Fruit fly (Drosophila melanogaster) whole organism, embryonic: ENCODE data around the gene clumsy.

ENCODE experiments used
- CG10209 ChIP-seq: fragments of 200-800 bp; sonication (Bioruptor generic); optimal IDR thresholded peaks from 3 replicates; lab custom pipeline; 2017; ENCODE audit warnings: missing biosample characterization, mild to moderate bottlenecking, missing genetic modification characterization, missing genetic modification reagents
- CG10321 ChIP-seq: fragments of 200-800 bp; sonication (Bioruptor generic); IDR thresholded peaks from 2 replicates; pipeline ENCODE4 v1.3.6; 2022; ENCODE audit warnings: missing biosample characterization, missing genetic modification characterization
- CG13287 ChIP-seq: fragments of 200-800 bp; sonication (Bioruptor generic); IDR thresholded peaks from 2 replicates; pipeline ENCODE4 v1.3.6; 2022; ENCODE audit warnings: missing biosample characterization, missing genetic modification characterization; ENCODE audit not compliant: partially characterized antibody
- CG14441 ChIP-seq: fragments of 200-800 bp; sonication (Bioruptor generic); IDR thresholded peaks from 2 replicates; pipeline ENCODE4 v1.3.6; 2022; ENCODE audit warnings: missing biosample characterization, missing genetic modification characterization
- CG1529 ChIP-seq: fragments of 200-800 bp; sonication (Bioruptor generic); optimal IDR thresholded peaks from 3 replicates; lab custom pipeline; 2018; ENCODE audit warnings: missing biosample characterization, missing genetic modification characterization
- CG16813 ChIP-seq: fragments of 200-800 bp; sonication (Bioruptor generic); IDR thresholded peaks from 3 replicates; pipeline ENCODE4 v1.3.6; 2022; ENCODE audit warnings: missing biosample characterization, missing genetic modification characterization; ENCODE audit not compliant: partially characterized antibody
- CG16863 ChIP-seq: fragments of 200-800 bp; sonication (Bioruptor generic); optimal IDR thresholded peaks from 3 replicates; lab custom pipeline; 2016; ENCODE audit warnings: missing biosample characterization, missing genetic modification characterization
- CG2199 ChIP-seq: fragments of 200-800 bp; sonication (Bioruptor generic); IDR thresholded peaks from 3 replicates; pipeline ENCODE4 v1.3.6; 2022; ENCODE audit warnings: missing biosample characterization, missing genetic modification characterization
- CG2889 ChIP-seq: fragments of 200-800 bp; sonication (Bioruptor generic); IDR thresholded peaks from 3 replicates; pipeline ENCODE4 v1.3.6; 2022; ENCODE audit warnings: missing biosample characterization, missing genetic modification characterization
- CG31224 ChIP-seq: fragments of 200-800 bp; sonication (Bioruptor generic); IDR thresholded peaks from 2 replicates; pipeline ENCODE4 v1.3.6; 2022; ENCODE audit warnings: missing biosample characterization, missing genetic modification characterization
- CG31365 ChIP-seq: fragments of 200-800 bp; sonication (Bioruptor generic); optimal IDR thresholded peaks from 2 replicates; lab custom pipeline; 2018; ENCODE audit warnings: missing biosample characterization, mild to moderate bottlenecking, missing genetic modification characterization
- CG33213 ChIP-seq: fragments of 200-800 bp; sonication (Bioruptor generic); optimal IDR thresholded peaks from 3 replicates; lab custom pipeline; 2016; ENCODE audit warnings: missing biosample characterization, missing genetic modification characterization
- CG42726 ChIP-seq: fragments of 200-800 bp; sonication (Bioruptor generic); IDR thresholded peaks from 2 replicates; pipeline ENCODE4 v1.3.6; 2022; ENCODE audit warnings: missing biosample characterization, missing genetic modification characterization; ENCODE audit not compliant: partially characterized antibody
- CG7372 ChIP-seq: fragments of 200-800 bp; sonication (Bioruptor generic); IDR thresholded peaks from 2 replicates; pipeline ENCODE4 v1.3.6; 2022; ENCODE audit warnings: missing biosample characterization, missing genetic modification characterization
- CG7928 ChIP-seq: fragments of 200-800 bp; sonication (Bioruptor generic); optimal IDR thresholded peaks from 2 replicates; lab custom pipeline; 2017; ENCODE audit warnings: missing biosample characterization, mild to moderate bottlenecking, missing genetic modification characterization
- Dip2 ChIP-seq: fragments of 200-800 bp; sonication (Bioruptor generic); IDR thresholded peaks from 2 replicates; pipeline ENCODE4 v1.3.6; 2022; ENCODE audit warnings: missing biosample characterization, missing genetic modification characterization
- Dref ChIP-seq: fragments of 200-800 bp; sonication (Bioruptor generic); IDR thresholded peaks from 2 replicates; pipeline ENCODE4 v1.3.6; 2022; ENCODE audit warnings: missing biosample characterization, missing genetic modification characterization
- Fer1 ChIP-seq: fragments of 200-800 bp; sonication (Bioruptor generic); optimal IDR thresholded peaks from 2 replicates; lab custom pipeline; 2017; ENCODE audit warnings: missing biosample characterization, mild to moderate bottlenecking, missing genetic modification characterization
- Fer2 ChIP-seq: fragments of 200-800 bp; sonication (Bioruptor generic); optimal IDR thresholded peaks from 2 replicates; lab custom pipeline; 2018; ENCODE audit warnings: missing biosample characterization, mild to moderate bottlenecking, missing genetic modification characterization, moderate library complexity
- H15 ChIP-seq: fragments of 200-800 bp; sonication (Bioruptor generic); IDR thresholded peaks from 3 replicates; pipeline ENCODE4 v1.3.6; 2022; ENCODE audit warnings: missing biosample characterization, missing genetic modification characterization
- HLHmδ ChIP-seq: fragments of 200-800 bp; sonication (Bioruptor generic); optimal IDR thresholded peaks from 2 replicates; lab custom pipeline; 2018; ENCODE audit warnings: missing biosample characterization, mild to moderate bottlenecking, missing genetic modification characterization, moderate library complexity
- MESR4 ChIP-seq: fragments of 200-800 bp; sonication (Bioruptor generic); optimal IDR thresholded peaks from 2 replicates; lab custom pipeline; 2018; ENCODE audit warnings: missing biosample characterization, mild to moderate bottlenecking, missing genetic modification characterization, moderate library complexity
- Mes4 ChIP-seq: fragments of 200-800 bp; sonication (Bioruptor generic); optimal IDR thresholded peaks from 2 replicates; lab custom pipeline; 2016; ENCODE audit warnings: missing biosample characterization, missing genetic modification characterization
- NC2β ChIP-seq: fragments of 200-800 bp; sonication (Bioruptor generic); optimal IDR thresholded peaks from 2 replicates; lab custom pipeline; 2016; ENCODE audit warnings: missing biosample characterization, missing genetic modification characterization
- Nf-YC ChIP-seq: fragments of 200-800 bp; optimal IDR thresholded peaks from 3 replicates; lab custom pipeline; 2019; ENCODE audit warnings: missing biosample characterization, mild to moderate bottlenecking, missing genetic modification characterization, moderate library complexity
- NfI ChIP-seq: fragments of 200-800 bp; sonication (Bioruptor generic); optimal IDR thresholded peaks from 3 replicates; lab custom pipeline; 2018; ENCODE audit warnings: missing biosample characterization, mild to moderate bottlenecking, missing genetic modification characterization, moderate library complexity
- Scr ChIP-seq: fragments of 200-800 bp; sonication (Bioruptor generic); IDR thresholded peaks from 2 replicates; pipeline ENCODE4 v1.3.6; 2022; ENCODE audit warnings: missing biosample characterization, missing genetic modification characterization; ENCODE audit not compliant: partially characterized antibody
- Sin3A ChIP-seq: fragments of >200 bp; optimal IDR thresholded peaks from 2 replicates; lab custom pipeline; 2018
- Trl ChIP-seq, 3 experiments: fragments of >200 bp in 2 of 3; fragments of 200-800 bp in 1 of 3; sonication (Bioruptor generic) in 1 of 3; optimal IDR thresholded peaks; 2 replicates in 1 of 3; 3 replicates in 2 of 3; lab custom pipeline; 2016 to 2017; ENCODE audit warnings: missing biosample characterization in 1 of 3, missing genetic modification characterization in 1 of 3
- ash1 ChIP-seq: fragments of 200-800 bp; sonication (Bioruptor generic); optimal IDR thresholded peaks from 2 replicates; lab custom pipeline; 2018; ENCODE audit warnings: missing biosample characterization, mild to moderate bottlenecking, missing genetic modification characterization
- croc ChIP-seq: fragments of 200-800 bp; sonication (Bioruptor generic); conservative IDR thresholded peaks from 3 replicates; pipeline ENCODE4 v1.3.6; 2022; ENCODE audit warnings: missing biosample characterization, missing genetic modification characterization
- dati ChIP-seq: fragments of 200-800 bp; sonication (Bioruptor generic); IDR thresholded peaks from 2 replicates; pipeline ENCODE4 v1.3.6; 2022; ENCODE audit warnings: missing biosample characterization, missing genetic modification characterization
- ewg ChIP-seq: fragments of 200-800 bp; sonication (Bioruptor generic); optimal IDR thresholded peaks from 3 replicates; lab custom pipeline; 2017; ENCODE audit warnings: mild to moderate bottlenecking, missing biosample characterization, missing genetic modification reagents, missing genetic modification characterization
- fd102C ChIP-seq: fragments of 200-800 bp; sonication (Bioruptor generic); optimal IDR thresholded peaks from 2 replicates; lab custom pipeline; 2018; ENCODE audit warnings: missing biosample characterization, mild to moderate bottlenecking, missing genetic modification characterization, moderate library complexity
- gro ChIP-seq: fragments of 200-800 bp; sonication (Bioruptor generic); optimal IDR thresholded peaks from 2 replicates; lab custom pipeline; 2016; ENCODE audit warnings: missing biosample characterization, missing genetic modification characterization
- gsb ChIP-seq: fragments of 200-800 bp; sonication (Bioruptor generic); IDR thresholded peaks from 2 replicates; pipeline ENCODE4 v1.3.6; 2022; ENCODE audit warnings: missing biosample characterization, missing genetic modification characterization
- ham ChIP-seq: fragments of 200-800 bp; sonication (Bioruptor generic); IDR thresholded peaks from 2 replicates; pipeline ENCODE4 v1.3.6; 2022; ENCODE audit warnings: missing biosample characterization, missing genetic modification characterization
- hkb ChIP-seq, 2 experiments: fragments of 200-800 bp in 1 of 2; fragments of >200 bp in 1 of 2; sonication (Bioruptor generic) in 1 of 2; IDR thresholded peaks in 1 of 2; optimal IDR thresholded peaks in 1 of 2; 2 replicates each; pipeline versions ENCODE4 v1.3.6 to Lab custom; 2017 to 2022; ENCODE audit warnings: missing biosample characterization in 1 of 2, missing genetic modification characterization in 1 of 2
- hth ChIP-seq: fragments of >200 bp; optimal IDR thresholded peaks from 2 replicates; lab custom pipeline; 2017; ENCODE audit warnings: inconsistent platforms
- lola ChIP-seq, 3 experiments: fragments of >200 bp in 2 of 3; fragments of 200-800 bp in 1 of 3; sonication (Bioruptor generic) in 1 of 3; optimal IDR thresholded peaks; 2 replicates each; lab custom pipeline; 2017 to 2019; ENCODE audit warnings: missing biosample characterization in 3 of 3, missing genetic modification characterization in 3 of 3, mild to moderate bottlenecking in 1 of 3, moderate library complexity in 1 of 3
- nmo ChIP-seq: fragments of 200-800 bp; sonication (Bioruptor generic); optimal IDR thresholded peaks from 2 replicates; lab custom pipeline; 2018; ENCODE audit warnings: missing biosample characterization, mild to moderate bottlenecking, missing genetic modification characterization, moderate library complexity
- nom ChIP-seq: fragments of 200-800 bp; sonication (Bioruptor generic); optimal IDR thresholded peaks from 2 replicates; lab custom pipeline; 2017; ENCODE audit warnings: missing biosample characterization, missing genetic modification characterization, mild to moderate bottlenecking, moderate library complexity, missing genetic modification reagents
- pan ChIP-seq, 4 experiments: fragments of >200 bp in 3 of 4; fragments of 200-800 bp in 1 of 4; sonication (Bioruptor generic) in 1 of 4; optimal IDR thresholded peaks in 3 of 4; IDR thresholded peaks in 1 of 4; 2 replicates each; pipeline versions ENCODE4 v1.3.6 to Lab custom; 2017 to 2022; ENCODE audit warnings: missing biosample characterization in 2 of 4, missing genetic modification characterization in 2 of 4, mixed read lengths in 1 of 4
- pum ChIP-seq: fragments of 200-800 bp; sonication (Bioruptor generic); optimal IDR thresholded peaks from 2 replicates; lab custom pipeline; 2016; ENCODE audit warnings: missing biosample characterization, missing genetic modification characterization
- repo ChIP-seq: fragments of 200-800 bp; sonication (Bioruptor generic); optimal IDR thresholded peaks from 2 replicates; lab custom pipeline; 2016; ENCODE audit warnings: missing biosample characterization, missing genetic modification characterization
- tap ChIP-seq: fragments of 200-800 bp; optimal IDR thresholded peaks from 3 replicates; lab custom pipeline; 2019; ENCODE audit warnings: missing biosample characterization, mild to moderate bottlenecking, missing genetic modification characterization, moderate library complexity
- tio ChIP-seq: fragments of 200-800 bp; sonication (Bioruptor generic); optimal IDR thresholded peaks from 2 replicates; lab custom pipeline; 2017; ENCODE audit warnings: missing biosample characterization, missing genetic modification characterization, inconsistent platforms
- tna ChIP-seq: fragments of 200-800 bp; sonication (Bioruptor generic); IDR thresholded peaks from 2 replicates; pipeline ENCODE4 v1.3.6; 2022; ENCODE audit warnings: missing biosample characterization, missing genetic modification characterization; ENCODE audit not compliant: partially characterized antibody
- zfh2 ChIP-seq: fragments of 200-800 bp; sonication (Bioruptor generic); optimal IDR thresholded peaks from 2 replicates; lab custom pipeline; 2016; ENCODE audit warnings: missing biosample characterization, missing genetic modification characterization

Gene clumsy

DNA sequence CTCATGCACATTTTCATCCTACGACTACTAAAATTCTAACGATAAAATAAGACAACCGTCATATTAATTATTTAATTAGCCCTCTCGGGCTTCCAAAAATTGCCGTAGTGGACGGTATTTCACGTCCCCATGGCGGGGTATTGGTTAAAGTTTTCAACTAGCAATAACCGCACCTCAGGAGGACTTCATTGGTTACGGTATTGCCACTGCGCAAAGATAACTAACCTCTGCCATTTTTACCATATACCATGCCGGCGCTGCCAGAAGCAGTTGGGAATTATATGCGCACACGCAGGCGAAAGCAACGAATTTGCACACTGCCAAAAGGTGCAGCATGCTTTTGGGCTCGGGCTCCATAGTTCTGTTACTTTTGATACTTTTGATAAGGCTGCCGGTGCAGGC lies 8.7 kb downstream of the clumsy start:
- TF ChIP-seq fd102C, result peak; percentile 32
- peak; percentile 31 for TF ChIP-seq CG1529 (GFP tag; lab: Kevin White, UChicago)
- 0 out of 2 replicates have a peak, but pooled peaks have one; percentile 45 for TF ChIP-seq tna (GFP tag; lab: Robert Waterston, UW)
- no peak for TF ChIP-seq NfI (GFP tag; lab: Kevin White, UChicago)
- TF ChIP-seq MESR4 (GFP tag; lab: Kevin White, UChicago), result no peak
- peak; percentile 96 for TF ChIP-seq CG2199
- no peak for TF ChIP-seq tap (tag; lab: Kevin White, UChicago)
- TF ChIP-seq Scr (GFP tag; lab: Robert Waterston, UW), result 0 out of 2 replicates have a peak, but pooled peaks have one; percentile 10
- TF ChIP-seq CG14441 (GFP tag; lab: Robert Waterston, UW), result 0 out of 2 replicates have a peak, but pooled peaks have one; percentile 13
- no peak for TF ChIP-seq gsb (GFP tag; lab: Robert Waterston, UW)
- no peak for TF ChIP-seq HLHmδ (GFP tag; lab: Kevin White, UChicago)
- no peak for TF ChIP-seq Fer1 (GFP tag; lab: Kevin White, UChicago)
- peak; percentile 44; the same call in 1 of the 2 replicates for TF ChIP-seq CG13287 (GFP tag; lab: Robert Waterston, UW)
- TF ChIP-seq CG10209 (GFP tag; lab: Kevin White, UChicago), result peak; percentile 53
- no peak for TF ChIP-seq Fer2 (tag; lab: Kevin White, UChicago)
- no peak for TF ChIP-seq CG7928
- no peak for TF ChIP-seq Dip2
- no peak for TF ChIP-seq hkb (optimal IDR thresholded peaks at IDR 0.05; lab: Kevin White, UChicago)
- TF ChIP-seq hkb (GFP tag; IDR thresholded peaks at IDR 0.05; lab: Robert Waterston, UW), result peak; percentile 43
- no peak for TF ChIP-seq pan (optimal IDR thresholded peaks at IDR 0.05; lab: Kevin White, UChicago)
- TF ChIP-seq pan (GFP tag; optimal IDR thresholded peaks at IDR 0.05 in 1 of 2, IDR thresholded peaks at IDR 0.05 in 1 of 2), result peak in 1 of 2 experiments; percentile 36
- TF ChIP-seq pum (GFP tag; lab: Kevin White, UChicago), result peak; percentile 13
- TF ChIP-seq CG16813 (GFP tag; lab: Robert Waterston, UW), result peak; percentile 32; the same call in 1 of the 3 replicates
- TF ChIP-seq CG16863 (GFP tag; lab: Kevin White, UChicago), result peak; percentile 31
- peak in 1 of 3 experiments; percentile 3 for TF ChIP-seq lola (GFP tag; optimal IDR thresholded peaks at IDR 0.05; lab: Kevin White, UChicago)
- no peak for TF ChIP-seq Nf-YC
- no peak for TF ChIP-seq ham (GFP tag; lab: Robert Waterston, UW)
- no peak for TF ChIP-seq Mes4 (GFP tag; lab: Kevin White, UChicago)
- TF ChIP-seq hth (lab: Kevin White, UChicago), result no peak
- no peak for TF ChIP-seq tio (GFP tag; lab: Kevin White, UChicago)
- peak; percentile 58 for TF ChIP-seq CG42726
- no peak for TF ChIP-seq ash1 (GFP tag; lab: Kevin White, UChicago)
- no peak for TF ChIP-seq Dref (GFP tag; lab: Robert Waterston, UW)
- TF ChIP-seq CG2889 (GFP tag; lab: Robert Waterston, UW), result 0 out of 3 replicates have a peak, but pooled peaks have one; percentile 36
- TF ChIP-seq CG31224 (GFP tag; lab: Robert Waterston, UW), result no peak
- TF ChIP-seq repo (GFP tag; lab: Kevin White, UChicago), result peak; percentile 46
- TF ChIP-seq nmo (GFP tag; lab: Kevin White, UChicago), result peak; percentile 5
- TF ChIP-seq croc (GFP tag; lab: Robert Waterston, UW), result no peak
- peak; percentile 54 for TF ChIP-seq ewg (GFP tag; lab: Kevin White, UChicago)
- TF ChIP-seq zfh2 (GFP tag; lab: Kevin White, UChicago), result peak; percentile 51
- TF ChIP-seq NC2β (GFP tag; lab: Kevin White, UChicago), result peak; percentile 56
- TF ChIP-seq H15 (GFP tag; lab: Robert Waterston, UW), result 0 out of 3 replicates have a peak, but pooled peaks have one; percentile 37
- TF ChIP-seq CG10321, result no peak
- no peak for TF ChIP-seq dati (GFP tag; lab: Robert Waterston, UW)
- TF ChIP-seq CG31365 (tag; lab: Kevin White, UChicago), result no peak
- TF ChIP-seq gro, result peak; percentile 4
- no peak for TF ChIP-seq CG7372 (GFP tag; lab: Robert Waterston, UW)
- TF ChIP-seq Trl (optimal IDR thresholded peaks at IDR 0.05; lab: Kevin White, UChicago), result no peak
- TF ChIP-seq Trl (GFP tag; optimal IDR thresholded peaks at IDR 0.05; lab: Kevin White, UChicago), result peak; percentile 38
- no peak for TF ChIP-seq Sin3A
- TF ChIP-seq CG33213 (GFP tag; lab: Kevin White, UChicago), result peak; percentile 71
- no peak for TF ChIP-seq nom
